Worm (Caenorhabditis elegans): ENCODE data around the gene arrd-15.

Gene arrd-15

DNA sequence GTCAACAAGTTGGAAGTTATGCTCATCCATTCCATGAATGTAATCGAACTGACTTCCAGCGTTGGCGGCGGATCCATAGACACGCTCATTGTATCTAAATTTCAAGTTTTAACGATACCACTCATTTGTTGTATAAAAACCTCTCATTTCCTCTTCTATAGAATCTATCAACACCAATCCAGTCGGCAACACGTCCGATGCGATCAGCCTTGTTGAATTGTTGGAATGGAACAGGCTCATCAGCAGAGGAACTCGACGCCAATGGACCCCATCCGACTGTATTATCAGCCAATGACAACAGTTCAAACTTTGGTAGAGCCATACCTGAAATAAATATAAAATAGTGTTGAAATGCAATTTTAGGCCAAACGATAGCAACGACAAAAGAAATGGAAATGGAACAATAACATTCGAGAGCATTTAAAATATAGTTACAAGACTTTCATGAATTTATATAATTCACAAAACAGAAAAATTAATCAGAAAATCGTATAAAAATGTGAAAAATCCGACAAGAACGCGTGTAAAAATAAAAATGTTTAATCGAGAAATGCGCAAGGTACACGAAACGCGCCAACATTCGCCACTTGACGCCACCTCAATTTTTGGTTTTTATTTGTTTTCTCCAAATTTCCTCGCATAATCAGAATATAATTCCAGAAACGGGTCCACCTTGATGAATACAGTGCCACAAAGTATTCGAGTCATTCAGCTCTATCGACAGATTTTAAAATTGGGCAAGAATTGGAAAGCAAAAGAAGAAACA, 41.6 kb downstream of the arrd-15 start, which contains the start of the genes eif-3.D and R08D7.4:
TSS of gene eif-3.D (minus strand) at position 324 of the 766 bp plus-strand sequence.
TSS of gene R08D7.4 (plus strand) at position 638 of the 766 bp plus-strand sequence.
- TF ChIP-seq sdc-2 (tag; optimal IDR thresholded peaks at IDR 0.05) = no peak
- TF ChIP-seq lim-6 (tag; optimal IDR thresholded peaks at IDR 0.05) = no peak
- peak; percentile 42 for TF ChIP-seq gmeb-2 (tag; optimal IDR thresholded peaks at IDR 0.05)
- TF ChIP-seq hlh-13 (GFP tag; optimal IDR thresholded peaks at IDR 0.05) = no peak
- TF ChIP-seq pag-3 (tag; optimal IDR thresholded peaks at IDR 0.05; ENCODE audit: borderline replicate concordance) = no peak
- no peak for TF ChIP-seq pha-4 (tag; optimal IDR thresholded peaks at IDR 0.05)
- TF ChIP-seq ama-1 (optimal IDR thresholded peaks at IDR 0.05) = no peak
- TF ChIP-seq ceh-34 (tag; optimal IDR thresholded peaks at IDR 0.05) = peak; percentile 45
- TF ChIP-seq ceh-24 (tag; optimal IDR thresholded peaks at IDR 0.05) = no peak
- peak; percentile 48 for TF ChIP-seq madf-2 (tag; optimal IDR thresholded peaks at IDR 0.05)
- peak; percentile 20 for TF ChIP-seq nhr-232 (tag; optimal IDR thresholded peaks at IDR 0.05)
- TF ChIP-seq ceh-9 (tag; optimal IDR thresholded peaks at IDR 0.05) = no peak
- TF ChIP-seq hlh-30 (tag; optimal IDR thresholded peaks at IDR 0.05; ENCODE audit: insufficient read depth) = no peak
- TF ChIP-seq pqm-1 (tag; optimal IDR thresholded peaks at IDR 0.05) = no peak
- peak; percentile 54 for TF ChIP-seq tbx-2 (tag; optimal IDR thresholded peaks at IDR 0.05)
- no peak for TF ChIP-seq odd-2 (tag; optimal IDR thresholded peaks at IDR 0.05)
- TF ChIP-seq hlh-15 (tag; optimal IDR thresholded peaks at IDR 0.05) = peak; percentile 57
- TF ChIP-seq pros-1 (tag; optimal IDR thresholded peaks at IDR 0.05) = no peak
- peak; percentile 58 for TF ChIP-seq ceh-14 (tag; optimal IDR thresholded peaks at IDR 0.05)
- no peak for TF ChIP-seq ceh-22 (tag; optimal IDR thresholded peaks at IDR 0.05)
- TF ChIP-seq tbx-7 (tag; optimal IDR thresholded peaks at IDR 0.05) = peak; percentile 20
- peak; percentile 58 for TF ChIP-seq nfya-1 (tag; optimal IDR thresholded peaks at IDR 0.05)
- no peak for TF ChIP-seq mec-3 (tag; optimal IDR thresholded peaks at IDR 0.05; ENCODE audit: borderline replicate concordance)
- peak; percentile 35 for TF ChIP-seq F13H6.1 (tag; optimal IDR thresholded peaks at IDR 0.05)
- TF ChIP-seq lin-11 (tag; optimal IDR thresholded peaks at IDR 0.05) = peak; percentile 49
- TF ChIP-seq C08G9.2 (tag; optimal IDR thresholded peaks at IDR 0.05) = no peak
- no peak for TF ChIP-seq nhr-11 (tag; optimal IDR thresholded peaks at IDR 0.05)
- TF ChIP-seq elt-2 (tag; optimal IDR thresholded peaks at IDR 0.05) = no peak
- no peak for TF ChIP-seq ref-2 (tag; optimal IDR thresholded peaks at IDR 0.05)
- no peak for TF ChIP-seq eyg-1 (tag; optimal IDR thresholded peaks at IDR 0.05)
- TF ChIP-seq ttx-3 (tag; optimal IDR thresholded peaks at IDR 0.05) = no peak
- TF ChIP-seq unc-3 (GFP tag; conservative IDR thresholded peaks at IDR 0.05) = no peak
- TF ChIP-seq unc-3 (tag; optimal IDR thresholded peaks at IDR 0.05) = peak; percentile 3
- TF ChIP-seq hlh-6 (tag; optimal IDR thresholded peaks at IDR 0.05) = no peak
- peak; percentile 34 for TF ChIP-seq che-1 (tag; optimal IDR thresholded peaks at IDR 0.05)
- TF ChIP-seq fkh-10 (GFP tag; optimal IDR thresholded peaks at IDR 0.05) = no peak
- peak; percentile 61 for TF ChIP-seq syd-9 (tag; optimal IDR thresholded peaks at IDR 0.05)
- no peak for TF ChIP-seq unc-55 (GFP tag; optimal IDR thresholded peaks at IDR 0.05)
- TF ChIP-seq pat-9 (tag; optimal IDR thresholded peaks at IDR 0.05) = peak; percentile 26
- TF ChIP-seq K09A11.1 (tag; optimal IDR thresholded peaks at IDR 0.05; ENCODE audit: insufficient read depth) = no peak
- TF ChIP-seq ets-4 (tag; optimal IDR thresholded peaks at IDR 0.05) = peak; percentile 29
- TF ChIP-seq unc-86 (tag; optimal IDR thresholded peaks at IDR 0.05) = no peak
- peak; percentile 14 for TF ChIP-seq ceh-19 (GFP tag; optimal IDR thresholded peaks at IDR 0.05)
- peak; percentile 36 for TF ChIP-seq ceh-2 (tag; optimal IDR thresholded peaks at IDR 0.05)
- TF ChIP-seq fkh-6 (tag; optimal IDR thresholded peaks at IDR 0.05) = no peak
- TF ChIP-seq pha-2 (tag; optimal IDR thresholded peaks at IDR 0.05) = no peak
- TF ChIP-seq K02D7.2 (tag; optimal IDR thresholded peaks at IDR 0.05) = no peak
- peak; percentile 35 for TF ChIP-seq unc-42 (tag; optimal IDR thresholded peaks at IDR 0.05)
- TF ChIP-seq zip-5 (tag; optimal IDR thresholded peaks at IDR 0.05) = no peak
- TF ChIP-seq ceh-30 (tag; optimal IDR thresholded peaks at IDR 0.05) = peak; percentile 37
- TF ChIP-seq ahr-1 (tag; optimal IDR thresholded peaks at IDR 0.05) = no peak
- TF ChIP-seq hlh-8 (tag; optimal IDR thresholded peaks at IDR 0.05) = no peak
- no peak for TF ChIP-seq elt-4 (tag; optimal IDR thresholded peaks at IDR 0.05)
